Worm (Caenorhabditis elegans): ENCODE results near the gene vps-60.

vps-60 gene

ce11 chrV:8606099-8606696, at the start of gene vps-60:
Gene vps-60 (minus strand): TSS chrV:8606128.
- peak; percentile 89 for TF ChIP-seq egl-5 (tag; optimal IDR thresholded peaks at IDR 0.05)
- no peak for TF ChIP-seq aly-2 (tag; optimal IDR thresholded peaks at IDR 0.05)
- TF ChIP-seq nfya-1 (tag; optimal IDR thresholded peaks at IDR 0.05; ENCODE audit: insufficient read depth): peak; percentile 95
- no peak for TF ChIP-seq nhr-76 (tag; optimal IDR thresholded peaks at IDR 0.05)
- peak; percentile 11 for TF ChIP-seq unc-62 (GFP tag; optimal IDR thresholded peaks at IDR 0.05)
- TF ChIP-seq ama-1 (optimal IDR thresholded peaks at IDR 0.05): peak; percentile 86
- TF ChIP-seq nhr-237 (tag; optimal IDR thresholded peaks at IDR 0.05): no peak
- no peak for TF ChIP-seq mml-1 (tag; optimal IDR thresholded peaks at IDR 0.05)
- peak; percentile 25 for TF ChIP-seq nhr-77 (tag; optimal IDR thresholded peaks at IDR 0.05)
- TF ChIP-seq fos-1 (tag; optimal IDR thresholded peaks at IDR 0.05): peak; percentile 94
- peak; percentile 89 for TF ChIP-seq egl-27 (tag; optimal IDR thresholded peaks at IDR 0.05)
- peak; percentile 95 for TF ChIP-seq jun-1 (tag; optimal IDR thresholded peaks at IDR 0.05)
- TF ChIP-seq ceh-82 (tag; optimal IDR thresholded peaks at IDR 0.05): no peak
- no peak for TF ChIP-seq ztf-11 (tag; optimal IDR thresholded peaks at IDR 0.05)
- TF ChIP-seq skn-1 (tag; optimal IDR thresholded peaks at IDR 0.05): peak; percentile 57
- TF ChIP-seq tbx-2 (tag; optimal IDR thresholded peaks at IDR 0.05): peak; percentile 61
- no peak for TF ChIP-seq fkh-2 (tag; optimal IDR thresholded peaks at IDR 0.05)
- TF ChIP-seq ceh-16 (tag; optimal IDR thresholded peaks at IDR 0.05): no peak
- no peak for TF ChIP-seq unc-39 (tag; optimal IDR thresholded peaks at IDR 0.05)
- peak; percentile 93 for TF ChIP-seq lin-39 (tag; optimal IDR thresholded peaks at IDR 0.05)
- TF ChIP-seq lsy-12 (tag; optimal IDR thresholded peaks at IDR 0.05): peak; percentile 59
- TF ChIP-seq nhr-67 (tag; optimal IDR thresholded peaks at IDR 0.05): no peak
- TF ChIP-seq R02D3.7 (tag; optimal IDR thresholded peaks at IDR 0.05): peak; percentile 59
- no peak for TF ChIP-seq nhr-12 (tag; optimal IDR thresholded peaks at IDR 0.05)
- no peak for TF ChIP-seq ztf-4 (tag; optimal IDR thresholded peaks at IDR 0.05)
- no peak for TF ChIP-seq nhr-28 (tag; optimal IDR thresholded peaks at IDR 0.05)
- TF ChIP-seq hmg-11 (tag; optimal IDR thresholded peaks at IDR 0.05): peak; percentile 93
- TF ChIP-seq elt-1 (tag; optimal IDR thresholded peaks at IDR 0.05): peak; percentile 43
- peak; percentile 81 for TF ChIP-seq snpc-4 (tag; optimal IDR thresholded peaks at IDR 0.05)
- peak; percentile 87 for TF ChIP-seq ceh-28 (tag; optimal IDR thresholded peaks at IDR 0.05)
- peak; percentile 72 for TF ChIP-seq nhr-11 (tag; optimal IDR thresholded peaks at IDR 0.05)
- peak; percentile 94 for TF ChIP-seq pqm-1 (tag; optimal IDR thresholded peaks at IDR 0.05)
- no peak for TF ChIP-seq daf-12 (tag; optimal IDR thresholded peaks at IDR 0.05)
- TF ChIP-seq lin-15B (tag; optimal IDR thresholded peaks at IDR 0.05): peak; percentile 94
- no peak for TF ChIP-seq ZK546.5 (tag; optimal IDR thresholded peaks at IDR 0.05)
- TF ChIP-seq pha-4 (tag; optimal IDR thresholded peaks at IDR 0.05): peak; percentile 98
- no peak for TF ChIP-seq eor-1 (tag; optimal IDR thresholded peaks at IDR 0.05)
- TF ChIP-seq sea-2 (GFP tag; optimal IDR thresholded peaks at IDR 0.05): no peak
- TF ChIP-seq nhr-25 (tag; optimal IDR thresholded peaks at IDR 0.05): peak; percentile 93
- TF ChIP-seq nhr-43 (tag; optimal IDR thresholded peaks at IDR 0.05; ENCODE audit: poor library complexity, severe bottlenecking): peak; percentile 72
- no peak for TF ChIP-seq ceh-9 (tag; optimal IDR thresholded peaks at IDR 0.05)
- TF ChIP-seq mdl-1 (tag; optimal IDR thresholded peaks at IDR 0.05): peak; percentile 38
- TF ChIP-seq fkh-10 (GFP tag; optimal IDR thresholded peaks at IDR 0.05): peak; percentile 84
- TF ChIP-seq nhr-23 (tag; optimal IDR thresholded peaks at IDR 0.05): peak; percentile 97
- TF ChIP-seq zag-1 (tag; optimal IDR thresholded peaks at IDR 0.05): no peak
- TF ChIP-seq elt-3 (tag; optimal IDR thresholded peaks at IDR 0.05): peak in 1 of 3 experiments; percentile 80
- TF ChIP-seq elt-2 (tag; optimal IDR thresholded peaks at IDR 0.05): peak; percentile 88

Data from whole organism, L3 larva.